Worm (Caenorhabditis elegans): Measurements from ENCODE around the gene srg-2.

- TF ChIP-seq nhr-28 (tag; optimal IDR thresholded peaks at IDR 0.05) = no peak
- TF ChIP-seq lir-3 (tag; optimal IDR thresholded peaks at IDR 0.05) = no peak
- no peak for TF ChIP-seq ces-1 (GFP tag; optimal IDR thresholded peaks at IDR 0.05)
- TF ChIP-seq rbr-2 (tag; optimal IDR thresholded peaks at IDR 0.05) = no peak
- no peak for TF ChIP-seq nhr-237 (tag; optimal IDR thresholded peaks at IDR 0.05)
- TF ChIP-seq lin-13 (GFP tag; optimal IDR thresholded peaks at IDR 0.05) = no peak
- no peak for TF ChIP-seq tag-97 (GFP tag; IDR thresholded peaks at IDR 0.05)
Measured at ce11 chrIII:6309066-6309465, 49.1 kb upstream of the srg-2 start, which contains the start of gene gar-2.
